Fruit fly (Drosophila melanogaster) ovary, adult (tissue): ENCODE results near the gene rtet.

Experiments used
- CG17801 ChIP-seq: fragments of 200-800 bp; optimal IDR thresholded peaks from 2 replicates; lab custom pipeline; 2019; ENCODE audit warnings: missing biosample characterization, mild to moderate bottlenecking, missing genetic modification characterization, moderate library complexity; ENCODE audit not compliant: partially characterized antibody

Gene rtet

DNA sequence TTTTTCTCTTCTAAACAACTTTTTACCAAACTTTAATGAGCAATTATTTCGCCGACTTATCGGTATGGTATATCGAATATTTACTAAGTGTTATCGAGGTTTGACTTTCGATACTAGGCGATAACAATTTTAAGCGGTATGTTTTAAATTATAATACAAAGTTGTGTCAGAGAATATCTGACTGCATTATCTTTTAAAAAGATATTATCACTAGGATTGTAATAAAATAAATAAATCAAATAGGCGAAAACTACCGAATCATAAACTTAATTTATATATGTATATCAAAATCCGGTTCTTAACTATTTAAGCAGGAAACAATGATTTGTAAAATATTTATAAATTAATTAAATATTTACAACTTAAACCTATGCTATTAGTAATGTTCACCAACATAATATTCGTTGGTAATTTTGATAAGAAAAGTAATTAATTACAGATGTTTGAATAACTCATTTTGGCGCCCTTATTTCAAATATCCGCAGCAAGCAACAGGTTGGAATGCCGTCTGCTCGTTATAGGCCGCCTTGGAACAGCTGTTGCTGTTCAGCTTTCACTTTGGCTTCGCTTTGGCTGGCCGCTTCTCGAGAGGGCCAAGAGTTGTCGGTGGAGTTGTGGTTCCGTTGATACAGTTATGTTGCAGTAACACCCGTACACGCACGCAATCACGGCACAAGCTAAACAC is at the start of gene rtet, which contains the start of gene Sec15:
Gene rtet, plus strand, starts transcription at position 540 of the 685 bp plus-strand sequence.
Gene Sec15, minus strand, starts transcription at position 66 of the 685 bp plus-strand sequence.
- TF ChIP-seq CG17801 (GFP tag; lab: Kevin White, UChicago) = peak; percentile 73

DNA sequence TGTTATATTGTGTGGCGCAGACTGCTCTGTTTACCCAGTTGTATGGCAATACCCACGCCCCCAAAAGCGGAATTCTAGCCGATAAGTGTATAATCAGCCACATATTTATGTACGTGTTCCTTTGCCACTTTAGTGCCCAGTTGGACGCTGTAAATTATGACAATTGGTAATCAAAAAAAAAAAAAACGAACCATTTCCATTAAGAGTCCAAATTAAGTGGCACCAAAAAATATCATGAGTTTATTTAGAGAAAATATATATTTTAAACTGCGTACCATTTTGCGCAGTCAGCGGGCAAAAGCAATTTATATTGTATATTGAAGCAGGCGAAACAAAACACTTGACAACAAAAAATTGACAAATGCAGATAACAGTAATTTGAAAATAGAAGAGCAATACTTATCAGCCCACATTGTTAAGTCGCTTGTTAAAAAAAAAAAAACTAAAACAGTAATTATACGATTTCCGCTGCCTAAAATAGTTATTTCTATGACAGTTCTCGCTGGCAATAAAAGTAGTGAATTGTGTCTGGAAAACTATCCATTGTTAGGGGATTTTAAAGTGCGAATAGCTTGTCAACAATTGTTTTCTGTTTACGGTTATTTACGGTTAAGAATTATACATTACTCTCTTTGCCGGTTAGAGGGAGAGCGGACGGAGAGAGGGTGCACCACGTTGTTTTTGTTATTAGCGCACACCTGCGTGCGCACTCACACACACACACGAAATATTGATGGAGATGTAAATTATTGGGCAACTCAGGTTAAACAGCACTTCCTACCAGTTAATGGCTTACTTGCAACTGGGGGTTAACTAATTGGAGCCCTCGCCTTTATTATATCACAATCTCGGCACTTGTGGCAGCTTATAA is 48.5 kb upstream of the rtet start:
- no peak for TF ChIP-seq CG17801 (GFP tag; lab: Kevin White, UChicago)

DNA sequence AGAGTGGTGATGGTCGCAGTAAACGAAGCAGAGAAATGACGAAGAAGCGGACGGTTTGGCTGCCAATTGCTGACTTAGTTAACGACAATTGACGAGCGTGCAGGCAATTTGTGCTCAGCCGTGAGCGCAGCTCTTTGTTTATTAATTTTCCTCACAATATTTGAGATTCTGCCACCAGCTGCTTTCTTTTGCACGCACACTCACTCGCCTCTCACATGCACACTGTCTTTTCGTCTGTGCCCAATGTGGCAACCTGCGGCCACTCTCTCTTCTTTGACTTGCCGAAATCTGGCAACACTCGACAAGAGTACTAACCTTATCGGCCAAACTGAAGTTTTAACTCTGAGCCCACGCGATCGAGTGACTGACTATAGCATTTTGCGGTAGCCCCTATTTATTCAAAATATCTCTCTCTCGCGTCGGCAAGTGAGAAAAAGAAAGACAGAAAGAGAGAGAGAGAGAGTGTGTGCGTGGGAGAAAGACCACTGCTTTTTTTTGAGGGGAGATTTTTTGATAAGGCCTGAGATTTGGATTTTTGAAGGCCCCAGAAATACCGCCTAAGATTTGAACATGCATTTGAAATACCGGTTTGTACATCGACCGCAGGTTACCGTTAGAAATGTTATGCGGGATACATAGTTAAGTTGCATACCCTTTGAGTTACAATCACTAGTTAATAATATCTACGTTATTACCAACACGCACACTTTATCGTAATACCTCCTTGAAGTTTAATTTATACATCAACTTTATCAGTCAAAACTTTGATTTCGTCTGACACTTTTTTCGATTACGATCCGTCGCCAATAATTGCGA is 47.6 kb upstream of the rtet start, which contains the start of gene Mvl:
Gene Mvl, minus strand, starts transcription at position 371 of the 816 bp plus-strand sequence.
- TF ChIP-seq CG17801 (GFP tag; lab: Kevin White, UChicago) = peak; percentile 12

DNA sequence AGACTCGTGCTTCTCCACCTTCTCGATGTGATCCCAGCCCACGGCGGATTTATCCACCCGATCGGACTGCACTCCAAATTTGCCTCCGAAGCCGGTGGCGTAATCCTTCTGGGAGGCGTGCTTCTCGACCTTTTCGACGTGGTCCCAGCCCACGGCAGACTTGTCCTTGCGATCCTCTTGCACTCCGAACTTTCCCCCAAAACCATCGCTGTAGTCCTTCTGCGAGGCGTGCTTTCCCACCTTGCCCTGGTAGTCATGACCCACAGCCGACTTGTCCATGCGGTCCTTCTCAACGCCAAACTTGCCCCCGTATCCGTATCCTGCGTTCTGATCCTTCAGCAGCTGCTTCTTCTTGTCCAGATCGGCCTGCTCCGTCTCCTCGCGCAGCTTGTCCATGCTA is 44.8 kb upstream of the rtet start:
- no peak for TF ChIP-seq CG17801 (GFP tag; lab: Kevin White, UChicago)

DNA sequence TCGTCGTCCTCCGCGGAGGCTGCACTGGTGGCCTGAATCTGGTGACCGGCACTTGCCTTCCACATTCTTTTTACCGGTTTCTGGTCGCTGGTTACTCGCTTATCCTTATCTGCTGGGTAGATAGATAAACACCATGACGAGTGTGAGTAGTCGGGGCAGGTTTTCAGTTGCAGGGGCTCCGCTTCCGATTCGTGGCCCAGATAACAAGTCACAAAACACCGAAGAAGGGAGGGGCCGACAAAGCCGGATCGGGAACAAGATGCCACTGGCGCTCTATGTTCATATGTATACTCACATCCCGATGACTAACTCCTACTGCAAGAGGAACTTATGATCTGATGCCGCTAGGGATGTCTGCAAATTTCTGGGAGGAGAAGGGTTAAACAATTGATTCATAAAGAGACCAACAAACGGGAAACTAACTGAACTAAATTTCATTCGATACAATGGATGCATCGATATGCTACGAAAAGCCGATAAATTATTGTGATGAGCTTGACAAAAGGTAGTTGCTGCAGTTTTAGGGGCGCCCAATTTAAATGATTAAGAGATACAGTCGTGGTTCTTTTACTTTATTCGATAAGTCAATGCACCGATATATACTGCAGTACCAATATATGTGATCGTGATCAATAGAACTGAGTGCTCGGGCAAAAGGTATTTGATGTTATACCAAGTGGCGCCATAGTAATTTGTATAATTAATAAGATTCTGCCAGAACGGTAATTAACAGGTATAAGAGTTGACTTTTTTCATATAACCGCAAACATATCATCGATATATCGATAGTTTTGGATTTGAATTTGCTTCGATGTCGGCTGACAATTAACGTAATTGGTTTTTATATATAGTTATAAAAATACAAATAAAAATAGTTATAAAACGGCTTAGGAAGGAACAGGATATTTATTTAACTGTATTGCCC is 44.0 kb upstream of the rtet start, which contains the start of gene Cortactin:
Gene Cortactin, minus strand, starts transcription at position 472 of the 925 bp plus-strand sequence.
- no peak for TF ChIP-seq CG17801 (GFP tag; lab: Kevin White, UChicago)

DNA sequence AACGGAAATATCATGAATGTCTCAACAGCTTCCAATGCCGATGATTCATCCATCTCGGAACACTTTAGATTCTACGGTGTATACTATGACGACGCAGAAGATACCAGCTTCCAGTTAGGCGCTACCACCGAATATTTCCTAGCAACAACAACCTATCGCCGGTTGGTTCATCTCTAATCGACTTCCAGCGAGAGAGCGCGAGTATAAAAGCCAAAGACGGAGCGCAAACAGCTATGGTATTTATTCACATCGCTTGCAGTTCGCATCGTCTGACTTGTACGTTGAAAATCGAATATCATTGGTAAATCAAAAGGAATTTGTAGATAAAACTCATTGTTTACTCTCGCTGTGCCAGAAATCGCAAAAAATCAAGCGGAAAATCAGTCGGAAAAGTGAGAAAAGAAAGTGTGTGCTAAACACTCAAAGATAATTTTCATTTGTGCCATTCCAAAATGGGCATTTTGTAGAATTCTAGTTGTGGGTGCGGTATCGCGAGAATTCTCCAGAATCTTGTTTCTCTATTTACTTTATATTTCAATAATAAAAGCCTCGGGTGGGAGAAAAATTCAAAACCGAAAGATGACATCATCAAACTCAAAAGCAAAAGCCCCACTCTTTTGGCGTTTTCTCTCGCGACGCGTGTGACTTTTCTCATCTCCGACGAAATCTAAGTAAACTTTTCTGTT is 43.1 kb upstream of the rtet start, which contains the start of gene AnxB9:
Gene AnxB9, plus strand, starts transcription at position 232 of the 686 bp plus-strand sequence.
- TF ChIP-seq CG17801 (GFP tag; lab: Kevin White, UChicago) = peak; percentile 66

DNA sequence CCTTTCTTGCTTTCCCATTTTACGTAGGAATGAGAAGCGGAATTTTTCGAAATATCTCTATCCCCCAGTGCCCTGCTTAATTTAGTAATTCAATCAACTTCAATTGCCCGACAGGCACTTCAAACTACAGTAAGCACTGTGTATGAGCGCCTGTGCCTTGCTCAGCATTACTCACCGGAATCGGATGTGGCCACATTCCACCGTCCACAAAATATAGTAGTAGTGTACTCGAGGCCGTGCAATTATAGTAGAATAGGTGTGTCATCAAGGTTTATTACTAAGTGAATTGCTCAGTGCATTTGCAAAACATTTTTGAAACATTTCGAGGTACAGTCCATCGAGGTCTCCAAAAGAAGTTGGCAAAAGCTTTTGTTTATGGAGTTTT is 42.6 kb upstream of the rtet start:
- no peak for TF ChIP-seq CG17801 (GFP tag; lab: Kevin White, UChicago)

DNA sequence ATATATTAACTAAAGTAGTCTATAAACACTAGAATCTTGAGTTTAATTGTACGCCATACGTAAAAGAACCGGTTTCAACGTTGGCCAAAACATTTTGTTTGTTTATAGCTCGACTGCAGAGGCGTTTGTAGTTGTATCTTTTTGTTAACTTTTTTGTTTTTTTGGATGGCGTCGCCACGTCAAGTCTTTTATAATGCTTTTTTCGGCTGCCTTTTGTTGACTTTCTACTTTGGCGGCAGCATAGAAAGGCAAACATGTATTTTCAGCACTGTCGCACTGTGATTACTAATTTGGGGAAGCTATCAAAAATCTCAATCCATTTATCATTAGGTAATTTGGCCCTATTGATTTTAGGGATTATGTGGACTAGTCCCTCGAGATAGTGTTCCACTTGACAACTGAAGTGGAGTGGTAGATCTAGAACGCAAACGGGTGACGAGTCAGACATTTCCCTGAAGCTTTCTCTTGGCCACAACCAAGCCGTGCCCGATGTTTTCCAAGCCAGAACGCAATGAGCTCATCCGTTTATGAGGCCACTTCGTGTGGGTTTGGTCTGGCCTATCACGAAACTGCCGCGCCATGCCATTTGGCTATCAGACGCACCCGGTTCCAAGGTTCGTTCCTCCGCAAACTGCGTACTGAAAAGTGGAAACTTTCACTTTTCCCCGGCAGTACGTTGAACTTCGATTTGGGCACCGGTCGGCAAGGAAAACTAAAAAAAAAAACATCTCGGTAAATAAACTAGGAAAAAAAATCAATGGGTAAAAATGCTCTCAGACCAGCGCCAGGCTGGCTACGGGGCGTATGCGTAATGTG is 41.6 kb upstream of the rtet start:
- TF ChIP-seq CG17801 (GFP tag; lab: Kevin White, UChicago) = no peak

DNA sequence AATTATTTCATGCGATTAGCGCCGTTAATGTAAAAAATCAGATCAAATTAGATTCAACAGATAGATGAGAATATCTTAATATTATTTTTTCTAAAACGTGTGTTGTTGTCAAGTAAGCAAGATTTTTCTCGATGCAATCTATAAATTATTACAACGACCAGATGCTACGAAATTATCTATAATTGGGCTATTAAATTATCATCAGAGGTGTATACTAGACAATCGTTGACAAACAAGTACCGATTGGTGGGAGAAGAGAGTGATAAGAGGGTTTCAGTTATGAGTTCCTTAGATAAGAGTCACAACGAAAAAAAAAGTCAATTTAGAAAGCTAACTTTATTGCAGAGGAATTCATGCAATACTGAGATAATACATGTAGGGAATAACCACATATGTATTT is 40.7 kb upstream of the rtet start:
- no peak for TF ChIP-seq CG17801 (GFP tag; lab: Kevin White, UChicago)

DNA sequence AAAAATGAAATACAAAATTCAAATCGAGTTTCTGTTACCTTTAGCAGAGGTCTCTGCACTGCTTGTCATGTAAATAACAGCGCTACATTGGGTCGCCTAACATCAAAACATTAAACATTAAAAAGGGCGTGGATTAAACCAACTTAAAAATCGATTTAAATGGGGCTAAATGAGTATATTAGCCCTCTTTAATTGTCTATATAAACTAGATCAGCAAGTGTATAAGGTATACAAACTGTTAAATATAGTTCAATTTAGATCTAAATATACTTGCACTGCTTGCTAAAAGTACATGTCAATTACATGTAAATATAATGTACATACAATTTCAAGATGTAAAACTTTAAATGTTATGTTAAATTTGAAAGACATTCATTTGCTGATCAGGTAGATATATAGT is 38.5 kb upstream of the rtet start:
- no peak for TF ChIP-seq CG17801 (GFP tag; lab: Kevin White, UChicago)

DNA sequence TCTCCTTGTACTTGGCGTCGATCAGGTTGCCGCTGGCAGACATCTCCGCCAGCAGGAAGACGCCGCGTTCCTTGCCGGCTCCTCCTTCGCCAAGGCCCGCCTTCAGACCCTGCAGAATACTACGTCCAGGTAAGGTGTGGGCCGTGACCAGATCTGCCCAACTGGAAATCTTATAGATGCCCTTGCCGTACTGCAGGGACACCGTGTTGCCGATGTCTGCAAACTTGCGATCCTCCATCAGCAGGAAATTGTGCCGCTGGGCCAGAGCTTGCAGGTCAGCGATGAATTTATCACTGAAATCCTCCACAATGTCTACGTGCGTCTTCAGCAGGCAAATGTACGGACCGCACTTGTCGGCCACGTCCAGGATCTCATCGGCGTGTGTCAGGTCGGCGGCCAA is 36.9 kb upstream of the rtet start:
- no peak for TF ChIP-seq CG17801 (GFP tag; lab: Kevin White, UChicago)

DNA sequence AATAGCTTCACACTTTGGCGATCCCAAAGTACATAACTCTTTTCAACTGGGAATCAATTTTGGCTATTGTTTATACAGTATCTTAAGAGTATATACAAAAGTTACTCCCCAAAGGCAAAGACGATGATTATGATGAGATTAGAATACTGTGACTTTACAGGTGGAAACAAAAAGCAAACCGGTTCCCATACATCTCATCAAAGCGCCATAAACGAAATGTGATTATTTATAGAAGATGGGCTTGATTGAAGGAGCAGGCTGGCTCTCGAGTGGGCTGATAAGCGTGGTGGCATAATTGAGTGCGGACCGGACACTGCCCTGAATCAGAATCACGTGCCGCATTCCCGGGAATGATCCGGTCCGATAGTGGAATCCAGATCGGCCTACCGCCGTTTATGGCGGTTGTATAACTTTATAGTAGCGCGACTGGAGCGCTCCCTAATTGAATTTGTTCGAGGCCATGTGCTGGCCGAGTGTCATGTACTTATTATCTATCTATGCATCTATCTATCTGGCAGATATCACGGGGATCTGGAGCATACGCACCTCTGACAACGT is 36.2 kb upstream of the rtet start:
- TF ChIP-seq CG17801 (GFP tag; lab: Kevin White, UChicago) = no peak
